Worm (Caenorhabditis elegans) whole organism, L4 larva: ENCODE results near the gene wapl-1.

Experiments
- arid-1 ChIP-seq: fragments of 200-800 bp; sonication (Bioruptor generic); conservative IDR thresholded peaks from 2 replicates; pipeline ENCODE4 v1.3.6; 2022; ENCODE audit warnings: missing genetic modification reagents, missing genetic modification characterization, missing compliant biosample characterization
- nhr-237 ChIP-seq: sonication (generic microtip); optimal IDR thresholded peaks from 2 replicates; lab custom pipeline; 2017; ENCODE audit warnings: missing biosample characterization, missing genetic modification characterization
- nhr-42 ChIP-seq: fragments of 200-800 bp; sonication (Bioruptor generic); IDR thresholded peaks from 2 replicates; pipeline ENCODE4 v1.3.6; 2022; ENCODE audit warnings: missing genetic modification characterization, missing compliant biosample characterization
- saeg-2 ChIP-seq: fragments of 200-800 bp; sonication (Bioruptor generic); IDR thresholded peaks from 2 replicates; pipeline ENCODE4 v1.3.6; 2022; ENCODE audit warnings: missing genetic modification reagents, missing genetic modification characterization, missing compliant biosample characterization
- unc-62 ChIP-seq, 3 experiments: fragments of 150-350 bp in 1 of 3; sonication (generic microtip); optimal IDR thresholded peaks in 2 of 3; peaks in 1 of 3; 1 replicate in 1 of 3; 2 replicates in 2 of 3; lab custom pipeline; 2014 to 2017; ENCODE audit warnings: missing biosample characterization in 3 of 3, missing genetic modification characterization in 3 of 3, missing genetic modification reagents in 3 of 3, missing genotype in 1 of 3

ce11 chrIV:4481298-4481697 is 35.8 kb upstream of the wapl-1 start:
- TF ChIP-seq nhr-237 (tag; lab: Kevin White, UChicago) (no peak), saeg-2 (GFP tag; lab: Robert Waterston, UW) (no peak), unc-62 (GFP tag; optimal IDR thresholded peaks at IDR 0.05 in 1 of 2; lab: Kevin White, UChicago) (no peak), unc-62 (tag; optimal IDR thresholded peaks at IDR 0.05; lab: Kevin White, UChicago) (no peak), nhr-42 (GFP tag; lab: Robert Waterston, UW) (no peak), arid-1 (GFP tag; lab: Robert Waterston, UW) (no peak)
